Worm (Caenorhabditis elegans) whole organism, dauer: ENCODE results near the gene hmit-1.1.

Experiments
- unc-62 ChIP-seq: sonication (generic microtip); optimal IDR thresholded peaks from 2 replicates; lab custom pipeline; 2017; ENCODE audit warnings: missing biosample characterization, missing genetic modification reagents, missing genetic modification characterization

The hmit-1.1 gene

ce11 chrV:18516496-18516895, at the start of gene hmit-1.1:
Gene hmit-1.1, plus strand, starts transcription at chrV:18516789.
- TF ChIP-seq unc-62 (GFP tag; lab: Kevin White, UChicago), result no peak

ce11 chrV:18468097-18468496, 48.5 kb upstream of the hmit-1.1 start, which contains the start of gene ZK228.13:
Gene ZK228.13, minus strand, starts transcription at chrV:18468197.
- TF ChIP-seq unc-62 (GFP tag; lab: Kevin White, UChicago), result no peak

ce11 chrV:18473415-18473814, 43.2 kb upstream of the hmit-1.1 start, which contains the start of gene srh-182:
Gene srh-182, minus strand, starts transcription at chrV:18473515.
- TF ChIP-seq unc-62 (GFP tag; lab: Kevin White, UChicago), result no peak

ce11 chrV:18474223-18474622, 42.4 kb upstream of the hmit-1.1 start, which contains the start of gene srh-181:
Gene srh-181, plus strand, starts transcription at chrV:18474523.
- no peak for TF ChIP-seq unc-62 (GFP tag; lab: Kevin White, UChicago)

ce11 chrV:18476090-18476489, 40.5 kb upstream of the hmit-1.1 start, which contains the start of gene srh-179:
Gene srh-179, plus strand, starts transcription at chrV:18476390.
- TF ChIP-seq unc-62 (GFP tag; lab: Kevin White, UChicago), result no peak

- TF ChIP-seq unc-62 (GFP tag; lab: Kevin White, UChicago), result no peak
These were observed 36.4 kb upstream of the hmit-1.1 start, which contains the start of gene srh-178 for ce11 chrV:18480231-18480630. Gene srh-178, minus strand, starts transcription at chrV:18480331.

ce11 chrV:18487158-18487557, 29.4 kb upstream of the hmit-1.1 start, which contains the start of gene Y51A2D.18:
Gene Y51A2D.18, minus strand, starts transcription at chrV:18487258.
- TF ChIP-seq unc-62 (GFP tag; lab: Kevin White, UChicago), result no peak

- TF ChIP-seq unc-62 (GFP tag; lab: Kevin White, UChicago), result no peak
These were observed 26.2 kb upstream of the hmit-1.1 start for ce11 chrV:18490284-18490832.

- no peak for TF ChIP-seq unc-62 (GFP tag; lab: Kevin White, UChicago)
These were observed 24.6 kb upstream of the hmit-1.1 start, which contains the start of gene slo-1 for ce11 chrV:18491961-18492360. Gene slo-1, plus strand, starts transcription at chrV:18492261.

- TF ChIP-seq unc-62 (GFP tag; lab: Kevin White, UChicago), result no peak
These were observed 12.0 kb upstream of the hmit-1.1 start for ce11 chrV:18504610-18505009.

ce11 chrV:18506772-18507171, 9.8 kb upstream of the hmit-1.1 start:
- TF ChIP-seq unc-62 (GFP tag; lab: Kevin White, UChicago), result no peak

ce11 chrV:18508564-18508963, 8.0 kb upstream of the hmit-1.1 start, which contains the start of gene Y51A2D.1:
Gene Y51A2D.1, plus strand, starts transcription at chrV:18508864.
- TF ChIP-seq unc-62 (GFP tag; lab: Kevin White, UChicago), result no peak

- no peak for TF ChIP-seq unc-62 (GFP tag; lab: Kevin White, UChicago)
These were observed 4.7 kb upstream of the hmit-1.1 start for ce11 chrV:18511847-18512246.

- no peak for TF ChIP-seq unc-62 (GFP tag; lab: Kevin White, UChicago)
These were observed 7.9 kb downstream of the hmit-1.1 start, which contains the start of gene hmit-1.2 for ce11 chrV:18524460-18524859. Gene hmit-1.2, plus strand, starts transcription at chrV:18524760.

ce11 chrV:18533606-18534005, 17.0 kb downstream of the hmit-1.1 start, which contains the start of gene ints-5:
Gene ints-5, plus strand, starts transcription at chrV:18533953.
- no peak for TF ChIP-seq unc-62 (GFP tag; lab: Kevin White, UChicago)

- no peak for TF ChIP-seq unc-62 (GFP tag; lab: Kevin White, UChicago)
These were observed 19.4 kb downstream of the hmit-1.1 start for ce11 chrV:18536015-18536414.

- TF ChIP-seq unc-62 (GFP tag; lab: Kevin White, UChicago), result no peak
These were observed 37.2 kb downstream of the hmit-1.1 start, which contains the start of gene Y51A2D.8 for ce11 chrV:18553750-18554149. Gene Y51A2D.8, minus strand, starts transcription at chrV:18553850.
